Worm (Caenorhabditis elegans) whole organism, L4/young adult: ENCODE measurements around the gene lec-3.

Experiments used
- W03F9.2 ChIP-seq: fragments of 150-350 bp; optimal IDR thresholded peaks from 2 replicates; lab custom pipeline; 2014; ENCODE audit warnings: missing biosample characterization, missing genetic modification characterization
- him-1 ChIP-seq: sonication (generic microtip); optimal IDR thresholded peaks from 2 replicates; lab custom pipeline; 2016; ENCODE audit warnings: missing genotype, missing genetic modification reagents, missing genetic modification characterization, missing compliant biosample characterization

DNA sequence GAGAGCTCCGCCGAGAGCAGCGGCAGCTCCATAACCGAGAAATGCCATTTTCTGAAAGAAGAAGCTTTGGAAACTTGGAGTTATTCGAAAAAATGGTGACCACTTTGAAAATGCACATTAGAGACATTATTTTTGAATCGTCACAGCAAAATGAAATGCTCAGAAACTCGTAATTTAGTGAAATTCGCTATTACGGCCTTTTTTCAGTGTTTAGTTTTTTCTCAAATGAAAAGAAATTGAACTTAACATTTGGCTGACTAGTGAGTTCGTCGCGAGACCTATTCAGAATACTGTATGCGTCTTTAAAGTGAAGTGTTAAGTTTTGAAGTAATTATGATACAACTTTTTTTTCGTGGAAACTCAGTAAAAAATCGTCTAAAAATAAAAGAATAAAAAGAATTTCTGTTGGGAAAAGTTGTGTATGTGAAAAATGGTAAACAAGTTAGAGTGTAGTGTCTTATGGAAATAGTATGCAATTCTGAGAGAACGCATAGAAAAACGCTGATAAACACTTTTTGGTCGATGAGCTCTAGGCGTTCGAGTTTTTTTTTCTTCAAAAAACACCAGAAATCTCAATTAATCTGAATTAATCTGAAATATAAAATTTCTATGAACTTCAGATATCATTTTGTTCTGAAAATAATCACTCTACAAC is 20.3 kb upstream of the lec-3 start, which contains the start of gene R53.5:
- TF ChIP-seq W03F9.2 (tag; lab: Kevin White, UChicago), result no peak
- no peak for TF ChIP-seq him-1 (tag; lab: Kevin White, UChicago)
